Worm (Caenorhabditis elegans): ENCODE measurements around the gene F49E11.7.

DNA sequence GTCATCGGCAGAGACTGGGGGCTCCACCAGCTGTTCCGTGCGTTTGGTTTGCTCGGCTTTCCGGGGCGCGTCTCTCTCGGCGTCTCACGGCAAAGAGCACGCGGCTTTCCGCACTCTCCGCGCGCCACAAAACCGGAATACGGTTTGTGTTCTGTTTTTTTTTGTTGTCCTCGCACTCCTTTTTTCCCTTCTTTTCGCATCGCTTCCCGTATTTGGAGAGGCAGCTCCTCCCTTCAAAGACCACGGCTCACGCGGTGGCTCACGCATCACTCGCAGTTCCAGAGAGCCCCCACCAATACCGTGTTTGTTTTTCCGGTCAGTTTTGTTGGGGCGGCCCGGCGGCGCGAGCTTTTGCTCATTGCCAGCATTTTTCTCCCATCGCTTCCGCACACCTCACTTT is 29.8 kb upstream of the F49E11.7 start:
- TF ChIP-seq K12H6.12 (tag; optimal IDR thresholded peaks at IDR 0.05) (no peak), hsf-1 (GFP tag; IDR thresholded peaks at IDR 0.05) (no peak), ztf-25 (GFP tag; IDR thresholded peaks at IDR 0.05) (no peak), sdz-38 (tag; optimal IDR thresholded peaks at IDR 0.05) (no peak), nhr-120 (GFP tag; IDR thresholded peaks at IDR 0.05) (no peak), hmg-1.2 (GFP tag; IDR thresholded peaks at IDR 0.05) (0 out of 2 replicates have a peak, but pooled peaks have one; percentile 16)

Data from whole organism, young adult.